Worm (Caenorhabditis elegans) whole organism, early embryonic: Measurements from ENCODE around the gene C30B5.17.

Experiments used
- B0310.2 ChIP-seq: sonication (generic microtip); optimal IDR thresholded peaks from 2 replicates; lab custom pipeline; 2016; ENCODE audit warnings: mild to moderate bottlenecking, missing genetic modification characterization, missing compliant biosample characterization
- F13C5.2 ChIP-seq: sonication (generic microtip); optimal IDR thresholded peaks from 2 replicates; lab custom pipeline; 2017; ENCODE audit warnings: mild to moderate bottlenecking, missing genetic modification characterization, inconsistent platforms, missing compliant biosample characterization
- ama-1 ChIP-seq: fragments of 150-350 bp; optimal IDR thresholded peaks from 2 replicates; lab custom pipeline; 2014
- ceh-13 ChIP-seq: fragments of 200-800 bp; sonication (Bioruptor generic); optimal IDR thresholded peaks from 2 replicates; lab custom pipeline; 2018; ENCODE audit warnings: mild to moderate bottlenecking, missing genetic modification characterization, missing compliant biosample characterization
- ceh-36 ChIP-seq: sonication (generic microtip); optimal IDR thresholded peaks from 2 replicates; lab custom pipeline; 2016; ENCODE audit warnings: missing genetic modification characterization, inconsistent platforms, missing compliant biosample characterization
- ets-7 ChIP-seq: sonication (generic microtip); optimal IDR thresholded peaks from 2 replicates; lab custom pipeline; 2016; ENCODE audit warnings: missing genotype, missing genetic modification characterization, missing compliant biosample characterization
- flt-1 ChIP-seq: fragments of 200-800 bp; sonication (Bioruptor generic); IDR thresholded peaks from 2 replicates; pipeline ENCODE4 v1.3.6; 2022; ENCODE audit warnings: missing genetic modification characterization, missing compliant biosample characterization
- hmbx-1 ChIP-seq: sonication (generic microtip); optimal IDR thresholded peaks from 2 replicates; lab custom pipeline; 2016; ENCODE audit warnings: mild to moderate bottlenecking, missing genetic modification characterization, missing compliant biosample characterization
- hmg-4 ChIP-seq: fragments of 200-800 bp; sonication (Bioruptor generic); optimal IDR thresholded peaks from 2 replicates; lab custom pipeline; 2018; ENCODE audit warnings: mild to moderate bottlenecking, missing genetic modification characterization, missing compliant biosample characterization
- hnd-1 ChIP-seq: sonication (generic microtip); optimal IDR thresholded peaks from 2 replicates; lab custom pipeline; 2016; ENCODE audit warnings: missing genetic modification characterization, missing compliant biosample characterization
- pes-1 ChIP-seq: fragments of 200-800 bp; sonication (Bioruptor generic); IDR thresholded peaks from 2 replicates; pipeline ENCODE4 v1.3.6; 2022; ENCODE audit warnings: missing genetic modification reagents, missing genetic modification characterization, missing compliant biosample characterization
- scrt-1 ChIP-seq: fragments of 200-800 bp; sonication (Bioruptor generic); IDR thresholded peaks from 2 replicates; pipeline ENCODE4 v1.3.6; 2022; ENCODE audit warnings: missing genetic modification characterization, missing compliant biosample characterization
- tbx-37 ChIP-seq: fragments of 200-800 bp; sonication (Bioruptor generic); conservative IDR thresholded peaks from 2 replicates; pipeline ENCODE4 v1.3.6; 2022; ENCODE audit warnings: missing genetic modification reagents, missing genetic modification characterization, missing compliant biosample characterization

DNA sequence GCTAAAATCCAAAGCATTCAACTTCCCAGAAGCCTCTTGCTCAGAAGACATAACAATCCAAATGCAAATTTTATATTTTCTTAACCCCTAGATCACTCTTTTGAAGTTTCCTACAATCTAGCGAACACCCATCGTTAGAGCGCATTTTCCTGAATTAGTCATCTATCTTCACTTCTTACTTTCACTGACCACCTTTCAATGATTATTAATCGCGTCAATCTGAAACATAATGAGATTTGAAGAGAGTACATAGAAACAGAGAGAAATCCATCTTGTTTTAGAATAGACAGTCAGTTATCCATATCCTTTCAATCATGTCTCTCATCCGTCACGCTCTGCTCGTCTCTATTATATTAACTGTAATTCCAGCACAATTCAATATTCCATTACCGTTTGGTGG, 31.6 kb downstream of the C30B5.17 start, which contains the start of gene F40H3.3:
- TF ChIP-seq hmbx-1 (no peak), tbx-37 (no peak), hnd-1 (tag; lab: Kevin White, UChicago) (no peak), hmg-4 (GFP tag; lab: Kevin White, UChicago) (no peak), flt-1 (GFP tag; lab: Robert Waterston, UW) (no peak), ets-7 (tag; lab: Kevin White, UChicago) (no peak), scrt-1 (no peak), ama-1 (lab: Kevin White, UChicago) (no peak), ceh-13 (GFP tag; lab: Kevin White, UChicago) (no peak), F13C5.2 (tag; lab: Kevin White, UChicago) (no peak), B0310.2 (tag; lab: Kevin White, UChicago) (no peak), ceh-36 (tag; lab: Kevin White, UChicago) (no peak), pes-1 (no peak)
